Fruit fly (Drosophila melanogaster) ovary, adult (tissue): ENCODE data around the gene ath.
A peak's percentile ranks its signal among the peaks of the same experiment; 100 is the strongest.

Experiments
- CG17801 ChIP-seq: fragments of 200-800 bp; optimal IDR thresholded peaks from 2 replicates; lab custom pipeline; 2019; ENCODE audit warnings: missing biosample characterization, mild to moderate bottlenecking, missing genetic modification characterization, moderate library complexity; ENCODE audit not compliant: partially characterized antibody

The ath gene

DNA sequence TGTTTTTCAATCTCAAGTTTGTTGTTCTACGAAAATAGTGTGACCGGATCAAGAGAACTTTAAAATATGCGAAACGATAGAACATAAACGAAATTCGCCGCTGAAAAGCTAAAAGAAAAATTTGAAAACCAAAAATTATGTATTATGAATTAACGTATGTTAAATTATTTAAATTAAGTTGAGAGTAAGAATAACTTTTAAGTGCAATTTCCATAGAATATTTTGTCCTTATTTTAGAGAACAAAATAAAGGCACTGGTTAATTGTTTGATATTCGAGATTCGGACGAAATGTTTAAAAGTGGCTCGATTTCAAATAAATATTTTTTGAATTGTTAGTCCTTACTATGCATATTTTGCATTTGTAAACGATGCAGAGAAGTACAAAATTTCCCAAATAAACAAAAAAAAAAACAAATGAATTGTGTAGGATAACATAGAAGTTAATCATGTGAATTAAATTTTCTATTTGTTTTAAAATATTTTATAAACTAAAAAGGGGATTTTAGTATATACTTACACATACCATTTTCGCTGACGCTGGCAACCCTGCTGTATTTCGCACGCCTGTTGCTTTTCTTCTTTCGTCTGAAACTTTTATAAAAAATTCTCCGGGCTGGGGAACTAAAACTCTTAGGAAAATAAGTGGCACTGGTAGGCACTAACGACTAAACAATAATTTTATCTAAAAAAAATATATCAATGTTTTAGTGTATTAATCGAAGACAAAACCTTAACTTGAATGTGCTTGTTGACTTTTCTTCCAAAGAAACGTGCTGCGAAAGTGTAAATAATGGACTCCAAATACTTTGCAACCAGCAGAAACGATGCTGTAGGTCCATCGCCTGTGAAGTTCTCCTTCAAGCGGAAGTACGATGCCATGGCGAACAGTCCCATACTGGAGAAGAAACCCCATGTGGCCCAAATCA, at the start of gene ath, which contains the start of gene CG5727:
ath (plus strand) TSS at position 513 of the 927 bp plus-strand sequence.
CG5727 (minus strand) TSS at position 51 of the 927 bp plus-strand sequence.
- no peak for TF ChIP-seq CG17801 (GFP tag; lab: Kevin White, UChicago)

DNA sequence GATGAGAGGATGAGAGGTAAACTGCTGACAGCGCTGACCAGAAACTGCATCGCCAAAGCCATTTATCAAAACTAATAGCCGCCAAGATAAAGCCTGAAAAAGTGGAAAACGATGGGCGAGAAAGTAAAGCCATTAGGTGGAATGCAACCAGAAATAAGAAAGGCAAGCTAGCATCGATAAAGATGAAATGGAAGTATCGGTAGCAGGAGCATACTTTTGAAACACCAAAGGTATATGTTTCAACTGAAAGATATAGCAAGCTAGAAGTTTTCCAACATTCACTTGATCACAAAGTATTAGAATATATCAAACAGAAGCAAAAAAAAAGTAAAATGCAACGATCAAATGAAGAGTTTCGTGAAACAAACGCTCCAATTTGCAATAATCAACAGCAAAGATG, 38.5 kb upstream of the ath start, which contains the start of gene CG13137:
CG13137 (plus strand) TSS at position 301 of the 400 bp plus-strand sequence.
- no peak for TF ChIP-seq CG17801 (GFP tag; lab: Kevin White, UChicago)

DNA sequence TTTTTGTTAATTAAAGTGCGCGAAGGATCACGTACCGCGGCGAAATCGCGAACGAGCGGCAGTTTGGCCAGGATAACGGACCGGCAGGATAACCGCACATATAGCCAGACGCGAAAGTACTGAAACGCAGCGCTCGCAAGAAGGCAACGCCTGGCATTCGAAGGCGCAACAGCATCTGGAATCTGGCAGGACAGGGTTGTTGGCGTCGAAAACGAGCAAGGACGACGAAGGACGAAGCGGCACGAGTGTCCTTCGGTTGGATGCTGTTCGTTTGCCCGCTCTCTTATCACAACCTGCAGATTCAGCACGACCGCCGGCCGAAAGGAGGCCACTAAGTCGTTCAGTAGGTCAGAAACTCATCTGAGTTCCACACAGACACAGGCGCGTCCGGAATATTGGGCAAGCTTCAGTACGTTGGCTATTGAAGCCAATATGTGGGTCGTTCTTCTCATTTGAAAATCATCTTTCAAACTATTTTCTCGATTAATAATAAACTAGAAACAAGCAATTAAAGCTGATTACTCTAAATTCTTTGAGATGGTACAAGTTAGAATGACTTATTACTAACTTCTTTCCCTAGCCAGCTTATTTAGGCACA, 30.7 kb upstream of the ath start, which contains the start of gene CG44153:
CG44153 (minus strand) TSS at position 75 of the 598 bp plus-strand sequence.
- TF ChIP-seq CG17801 (GFP tag; lab: Kevin White, UChicago), result no peak

DNA sequence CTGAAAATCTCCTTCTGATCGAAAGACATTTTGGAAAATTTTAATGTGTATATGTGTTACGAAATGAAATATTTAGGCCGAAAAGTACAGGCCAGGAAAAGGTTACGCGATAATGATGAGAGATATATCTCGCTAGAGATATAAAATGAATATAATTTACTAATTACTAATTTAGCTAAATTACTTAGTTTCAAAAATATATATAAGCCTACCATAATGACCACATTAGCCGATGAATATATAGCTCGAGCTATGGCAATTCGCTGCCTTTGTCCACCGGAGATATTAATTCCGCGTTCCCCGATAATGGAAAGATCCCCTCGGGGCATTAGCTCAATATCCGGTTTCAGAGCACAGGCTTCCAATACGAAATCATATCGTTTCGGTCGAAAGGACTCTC, 19.5 kb upstream of the ath start, which contains the start of gene Fum4:
Fum4 (minus strand) TSS at position 101 of the 400 bp plus-strand sequence.
- TF ChIP-seq CG17801 (GFP tag; lab: Kevin White, UChicago), result no peak

DNA sequence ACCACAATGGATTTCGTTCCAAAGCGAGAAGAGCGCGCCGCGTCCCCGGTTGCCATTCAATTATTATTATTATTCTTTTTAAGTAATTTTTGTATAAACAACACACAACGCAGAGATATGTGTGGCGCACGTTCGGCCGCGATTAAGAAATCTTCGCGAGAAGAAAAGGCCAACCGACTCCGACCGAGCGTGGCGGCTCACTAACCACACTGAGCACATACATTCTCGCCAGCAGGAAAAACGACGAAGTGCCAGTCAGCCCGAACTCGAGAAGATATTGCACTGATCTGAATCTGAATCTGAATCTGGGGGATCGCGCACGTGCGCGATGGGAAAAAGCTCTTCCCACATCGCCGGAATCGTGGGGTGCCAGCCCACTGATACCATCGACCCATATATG, 12.0 kb upstream of the ath start, which contains the start of gene Sur:
Sur (minus strand) TSS at position 207 of the 400 bp plus-strand sequence.
- TF ChIP-seq CG17801 (GFP tag; lab: Kevin White, UChicago), result no peak

- TF ChIP-seq CG17801 (GFP tag; lab: Kevin White, UChicago), result peak; percentile 88
Measured at dm6 chr2L:10200847-10201246, 10.1 kb upstream of the ath start, which contains the start of the genes Ripalpha and RpL7. TSS of gene Ripalpha (minus strand) at chr2L:10200974. TSS of gene RpL7 (plus strand) at chr2L:10201004.

DNA sequence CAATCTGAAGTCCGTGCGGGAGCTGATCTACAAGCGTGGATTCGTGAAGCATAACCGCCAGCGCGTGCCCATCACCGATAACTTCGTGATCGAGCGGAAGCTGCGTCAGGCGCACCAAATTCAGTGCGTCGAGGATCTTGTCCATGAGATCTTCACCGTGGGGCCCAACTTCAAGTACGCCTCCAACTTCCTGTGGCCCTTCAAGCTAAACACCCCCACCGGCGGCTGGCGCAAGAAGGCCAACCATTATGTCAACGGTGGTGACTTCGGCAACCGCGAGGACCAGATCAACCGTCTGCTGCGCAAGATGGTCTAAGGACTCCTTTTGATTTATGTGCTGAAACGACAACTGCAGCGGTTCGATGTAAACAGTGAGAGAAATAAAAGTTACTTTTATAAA, 9.2 kb upstream of the ath start:
- no peak for TF ChIP-seq CG17801 (GFP tag; lab: Kevin White, UChicago)

DNA sequence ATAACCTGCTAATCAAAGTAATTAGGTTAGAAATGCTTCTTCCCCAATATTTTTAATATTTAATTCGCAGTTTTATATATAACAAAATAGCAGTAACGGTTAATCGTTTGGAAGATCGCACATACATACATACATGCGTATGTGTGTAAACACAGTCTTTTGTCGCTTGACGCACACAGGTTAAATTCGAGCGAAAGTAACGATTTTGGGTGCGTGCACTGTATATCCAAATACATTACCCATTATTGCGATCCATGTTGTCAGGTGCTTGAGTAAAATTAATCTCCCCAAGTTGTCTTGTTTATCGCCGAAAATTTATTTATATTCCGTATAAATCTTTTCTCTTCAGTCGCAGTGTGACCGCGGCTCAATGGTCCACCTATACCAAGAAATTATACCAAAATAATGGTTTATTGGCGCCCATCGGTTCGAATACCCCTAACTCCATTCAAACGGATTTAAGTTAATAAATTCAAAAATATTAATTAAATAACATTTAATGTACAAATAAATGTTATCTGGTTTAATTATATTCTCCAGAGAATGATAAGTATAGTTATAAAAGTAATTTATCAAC, 6.9 kb upstream of the ath start, which contains the start of gene CG34159:
CG34159 (minus strand) TSS at position 385 of the 577 bp plus-strand sequence.
- no peak for TF ChIP-seq CG17801 (GFP tag; lab: Kevin White, UChicago)

DNA sequence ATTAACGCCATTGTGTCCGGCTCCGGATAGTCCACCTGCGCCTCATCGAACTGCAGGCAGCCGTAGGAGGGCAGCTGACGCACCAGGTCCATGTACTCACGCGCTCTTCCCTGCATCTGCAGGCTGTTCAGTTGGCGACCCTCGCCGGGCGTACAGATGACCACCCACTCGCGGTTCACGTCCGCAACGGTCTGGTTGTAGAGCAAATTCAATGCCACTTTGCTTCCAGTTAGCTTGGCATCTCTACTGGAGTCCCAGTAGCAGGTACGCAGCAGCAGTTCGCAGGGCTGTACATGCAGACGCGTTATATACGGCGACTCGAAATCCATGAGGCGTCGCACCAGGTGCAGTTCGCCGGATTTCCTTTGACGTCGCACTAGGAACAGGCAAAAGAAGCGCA, 5.0 kb upstream of the ath start:
- no peak for TF ChIP-seq CG17801 (GFP tag; lab: Kevin White, UChicago)

- no peak for TF ChIP-seq CG17801 (GFP tag; lab: Kevin White, UChicago)
Measured at dm6 chr2L:10206633-10207162, 4.2 kb upstream of the ath start, which contains the start of gene Snx17. TSS of gene Snx17 (minus strand) at chr2L:10206961.

DNA sequence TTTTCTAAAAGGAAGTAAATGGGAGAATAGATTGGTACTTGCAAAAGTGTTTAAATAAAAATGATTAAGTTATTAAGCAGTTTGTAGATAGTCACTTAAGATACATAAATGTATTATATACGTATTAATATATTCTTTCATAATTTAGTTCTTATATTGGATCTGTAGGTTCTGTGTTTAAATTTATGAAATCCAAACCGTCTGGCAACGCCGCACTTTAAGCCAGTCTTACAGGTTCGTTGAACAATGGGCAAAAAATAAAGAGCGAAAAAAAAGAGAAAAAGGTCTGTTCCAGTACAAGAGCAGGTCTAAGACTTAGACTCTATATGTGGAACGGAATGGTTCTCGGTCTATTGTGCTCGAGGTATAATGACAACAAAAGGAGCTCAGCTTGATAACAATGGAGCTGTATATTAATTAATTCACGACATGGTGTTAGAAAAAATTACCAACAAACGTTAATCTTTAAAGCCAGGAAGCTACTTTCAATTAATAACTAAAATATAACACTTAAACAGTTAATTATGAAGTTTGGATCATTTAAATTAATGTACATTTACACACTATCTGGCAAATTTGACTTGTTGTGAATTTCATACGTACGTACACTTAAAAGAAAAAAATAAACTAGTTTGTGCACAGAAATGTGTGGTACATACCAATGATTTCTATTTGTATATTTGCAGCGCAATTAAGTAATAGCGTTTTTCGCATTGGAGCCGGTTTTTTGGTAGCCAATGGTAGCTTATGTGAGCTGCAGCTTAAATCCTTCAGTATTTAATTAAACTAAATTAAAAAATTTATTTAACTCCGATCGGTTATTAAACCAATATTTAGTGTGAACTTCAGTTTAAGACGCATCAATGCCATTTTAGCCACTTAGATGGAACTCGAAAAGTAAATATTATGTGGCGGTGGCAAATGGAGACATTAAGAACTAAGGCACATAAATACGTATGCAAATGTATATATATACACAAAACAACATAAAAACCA, 1.8 kb upstream of the ath start, which contains the start of gene CG5731:
CG5731 (minus strand) TSS at position 946 of the 996 bp plus-strand sequence.
- no peak for TF ChIP-seq CG17801 (GFP tag; lab: Kevin White, UChicago)

DNA sequence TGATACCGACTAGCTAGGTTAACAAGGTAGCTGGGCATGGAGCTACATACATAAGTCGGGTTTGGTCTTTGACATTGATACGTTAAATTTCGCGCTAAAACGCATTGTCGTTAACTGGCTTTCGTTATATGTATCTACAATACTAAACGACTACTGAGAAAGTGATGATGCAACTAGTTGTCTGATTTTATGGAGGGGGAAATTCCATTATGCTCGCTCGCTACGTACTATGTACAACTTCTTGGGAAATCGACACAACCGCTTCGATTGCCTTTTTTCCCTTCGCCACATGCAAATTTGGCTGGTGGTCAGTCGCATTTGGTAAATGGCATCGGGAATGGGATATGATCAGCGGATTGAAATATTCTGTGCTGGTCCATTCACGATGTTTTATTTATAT, 9.1 kb downstream of the ath start:
- no peak for TF ChIP-seq CG17801 (GFP tag; lab: Kevin White, UChicago)
